Worm (Caenorhabditis elegans) whole organism, L4 larva: ENCODE measurements around the gene paqr-3.

ENCODE experiments used
- F49E8.2 ChIP-seq: sonication (generic microtip); optimal IDR thresholded peaks from 2 replicates; lab custom pipeline; 2016; ENCODE audit warnings: missing compliant biosample characterization, mild to moderate bottlenecking, missing genetic modification characterization, borderline replicate concordance
- T20F7.1 ChIP-seq: fragments of 200-800 bp; sonication (Bioruptor generic); optimal IDR thresholded peaks from 2 replicates; lab custom pipeline; 2018; ENCODE audit warnings: mild to moderate bottlenecking, missing genetic modification characterization, missing compliant biosample characterization
- Y105C5A.15 ChIP-seq: fragments of 200-800 bp; sonication (Bioruptor generic); IDR thresholded peaks from 2 replicates; pipeline ENCODE4 v1.3.6; 2022; ENCODE audit warnings: missing genetic modification characterization, missing compliant biosample characterization
- ZK546.5 ChIP-seq, 2 experiments: sonication (generic microtip); optimal IDR thresholded peaks; 2 replicates each; lab custom pipeline; 2017; ENCODE audit warnings: missing biosample characterization in 2 of 2, missing genetic modification characterization in 2 of 2
- ceh-62 ChIP-seq: sonication (generic microtip); optimal IDR thresholded peaks from 2 replicates; lab custom pipeline; 2017; ENCODE audit warnings: missing biosample characterization, missing genetic modification characterization
- ceh-82 ChIP-seq: sonication (generic microtip); optimal IDR thresholded peaks from 2 replicates; lab custom pipeline; 2017; ENCODE audit warnings: missing biosample characterization, missing genetic modification characterization
- cey-2 ChIP-seq: sonication (generic microtip); optimal IDR thresholded peaks from 3 replicates; lab custom pipeline; 2017; ENCODE audit warnings: missing genetic modification characterization, mild to moderate bottlenecking, missing compliant biosample characterization, antibody characterized with exemption, borderline replicate concordance; ENCODE audit not compliant: insufficient read depth
- daf-12 ChIP-seq: fragments of 150-350 bp; optimal IDR thresholded peaks from 2 replicates; lab custom pipeline; 2014; ENCODE audit warnings: missing biosample characterization, missing genetic modification reagents, missing genetic modification characterization
- daf-16 ChIP-seq, 3 experiments: sonication (generic microtip); optimal IDR thresholded peaks; 2 replicates each; lab custom pipeline; 2016 to 2017; ENCODE audit warnings: missing genetic modification characterization in 3 of 3, missing genetic modification reagents in 3 of 3, mild to moderate bottlenecking in 2 of 3, missing compliant biosample characterization in 2 of 3, missing biosample characterization in 1 of 3, moderate library complexity in 1 of 3
- dmd-6 ChIP-seq: fragments of 200-800 bp; sonication (Bioruptor generic); IDR thresholded peaks from 2 replicates; pipeline ENCODE4 v1.3.6; 2022; ENCODE audit warnings: missing genetic modification reagents, missing genetic modification characterization, missing compliant biosample characterization
- dmd-8 ChIP-seq: fragments of 200-800 bp; sonication (Bioruptor generic); IDR thresholded peaks from 2 replicates; pipeline ENCODE4 v1.3.6; 2022; ENCODE audit warnings: missing genetic modification characterization, missing compliant biosample characterization
- dpl-1 ChIP-seq: fragments of 150-350 bp; optimal IDR thresholded peaks from 2 replicates; lab custom pipeline; 2014; ENCODE audit warnings: missing biosample characterization, missing genetic modification reagents, missing genetic modification characterization
- dve-1 ChIP-seq: sonication (generic microtip); optimal IDR thresholded peaks from 2 replicates; lab custom pipeline; 2017; ENCODE audit warnings: antibody characterized with exemption, mild to moderate bottlenecking, missing genetic modification characterization, missing compliant biosample characterization; ENCODE audit not compliant: insufficient read depth
- egl-27 ChIP-seq: sonication (generic microtip); optimal IDR thresholded peaks from 3 replicates; lab custom pipeline; 2017; ENCODE audit warnings: missing biosample characterization, missing genetic modification reagents, missing genetic modification characterization
- fkh-10 ChIP-seq: fragments of 150-350 bp; optimal IDR thresholded peaks from 2 replicates; lab custom pipeline; 2014; ENCODE audit warnings: missing biosample characterization, missing genetic modification reagents, missing genetic modification characterization
- fos-1 ChIP-seq: fragments of 150-350 bp; optimal IDR thresholded peaks from 2 replicates; lab custom pipeline; 2014; ENCODE audit warnings: missing biosample characterization, missing genetic modification characterization
- hlh-11 ChIP-seq: fragments of 200-800 bp; sonication (Bioruptor generic); optimal IDR thresholded peaks from 2 replicates; lab custom pipeline; 2018; ENCODE audit warnings: mild to moderate bottlenecking, missing genetic modification characterization, missing compliant biosample characterization
- hlh-30 ChIP-seq: sonication (generic microtip); optimal IDR thresholded peaks from 2 replicates; lab custom pipeline; 2017; ENCODE audit warnings: antibody characterized with exemption, mild to moderate bottlenecking, missing genetic modification characterization, missing compliant biosample characterization; ENCODE audit not compliant: insufficient read depth
- jun-1 ChIP-seq: fragments of 150-350 bp; optimal IDR thresholded peaks from 2 replicates; lab custom pipeline; 2014; ENCODE audit warnings: missing biosample characterization, missing genetic modification reagents, missing genetic modification characterization
- lim-7 ChIP-seq: fragments of 200-800 bp; sonication (Bioruptor generic); IDR thresholded peaks from 2 replicates; pipeline ENCODE4 v1.3.6; 2022; ENCODE audit warnings: missing genetic modification characterization, missing compliant biosample characterization
- lin-1 ChIP-seq: fragments of 200-800 bp; sonication (Bioruptor generic); IDR thresholded peaks from 2 replicates; pipeline ENCODE4 v1.3.6; 2022; ENCODE audit warnings: missing genetic modification reagents, missing genetic modification characterization, missing compliant biosample characterization
- lin-29 ChIP-seq: fragments of 200-800 bp; sonication (Bioruptor generic); IDR thresholded peaks from 2 replicates; pipeline ENCODE4 v1.3.6; 2022; ENCODE audit warnings: missing genetic modification reagents, missing genetic modification characterization, missing compliant biosample characterization
- lin-38 ChIP-seq: fragments of 200-800 bp; sonication (Bioruptor generic); IDR thresholded peaks from 2 replicates; pipeline ENCODE4 v1.3.6; 2022; ENCODE audit warnings: missing genetic modification reagents, missing genetic modification characterization, missing compliant biosample characterization
- mdl-1 ChIP-seq, 2 experiments: fragments of 150-350 bp in 1 of 2; sonication (generic microtip) in 1 of 2; optimal IDR thresholded peaks; 2 replicates each; lab custom pipeline; 2014 to 2017; ENCODE audit warnings: missing biosample characterization in 2 of 2, missing genetic modification characterization in 2 of 2
- mep-1 ChIP-seq: fragments of 150-350 bp; sonication (generic microtip); optimal IDR thresholded peaks from 3 replicates; lab custom pipeline; 2014; ENCODE audit warnings: missing biosample characterization, missing genetic modification characterization
- mxl-3 ChIP-seq: fragments of 200-800 bp; sonication (Bioruptor generic); optimal IDR thresholded peaks from 2 replicates; lab custom pipeline; 2018; ENCODE audit warnings: mild to moderate bottlenecking, missing genetic modification characterization, missing compliant biosample characterization
- nhr-102 ChIP-seq: sonication (generic microtip); optimal IDR thresholded peaks from 2 replicates; lab custom pipeline; 2016; ENCODE audit warnings: mild to moderate bottlenecking, missing genetic modification characterization, moderate library complexity, missing compliant biosample characterization
- nhr-111 ChIP-seq: fragments of 200-800 bp; sonication (Bioruptor generic); optimal IDR thresholded peaks from 2 replicates; lab custom pipeline; 2018; ENCODE audit warnings: mild to moderate bottlenecking, missing genetic modification characterization, missing compliant biosample characterization
- nhr-237 ChIP-seq: sonication (generic microtip); optimal IDR thresholded peaks from 2 replicates; lab custom pipeline; 2017; ENCODE audit warnings: missing biosample characterization, missing genetic modification characterization
- nhr-28 ChIP-seq: fragments of 150-350 bp; optimal IDR thresholded peaks from 2 replicates; lab custom pipeline; 2014; ENCODE audit warnings: missing biosample characterization, missing genetic modification characterization
- nhr-48 ChIP-seq: sonication (generic microtip); optimal IDR thresholded peaks from 2 replicates; lab custom pipeline; 2016; ENCODE audit warnings: mild to moderate bottlenecking, missing genetic modification characterization, missing compliant biosample characterization
- nhr-6 ChIP-seq: fragments of 150-350 bp; optimal IDR thresholded peaks from 2 replicates; lab custom pipeline; 2014; ENCODE audit warnings: missing biosample characterization, missing genetic modification characterization
- nhr-77 ChIP-seq: fragments of 150-350 bp; optimal IDR thresholded peaks from 2 replicates; lab custom pipeline; 2014; ENCODE audit warnings: missing biosample characterization, missing genetic modification characterization
- pha-4 ChIP-seq, 2 experiments: fragments of 150-350 bp in 1 of 2; fragments of 200-800 bp in 1 of 2; sonication (Bioruptor generic) in 1 of 2; IDR thresholded peaks in 1 of 2; optimal IDR thresholded peaks in 1 of 2; 2 replicates each; pipeline versions ENCODE4 v1.3.6 to Lab custom; 2014 to 2022; ENCODE audit warnings: missing genetic modification characterization in 2 of 2, missing genetic modification reagents in 2 of 2, missing biosample characterization in 1 of 2, missing compliant biosample characterization in 1 of 2
- php-3 ChIP-seq: fragments of 200-800 bp; sonication (Bioruptor generic); IDR thresholded peaks from 2 replicates; pipeline ENCODE4 v1.3.6; 2022; ENCODE audit warnings: missing genetic modification reagents, missing genetic modification characterization, missing compliant biosample characterization
- pqm-1 ChIP-seq: sonication (generic microtip); optimal IDR thresholded peaks from 2 replicates; lab custom pipeline; 2017; ENCODE audit warnings: missing biosample characterization, missing genetic modification characterization
- sdz-12 ChIP-seq: fragments of 200-800 bp; sonication (Bioruptor generic); optimal IDR thresholded peaks from 2 replicates; lab custom pipeline; 2018; ENCODE audit warnings: mild to moderate bottlenecking, missing genetic modification characterization, missing compliant biosample characterization
- skn-1 ChIP-seq: fragments of 150-350 bp; optimal IDR thresholded peaks from 2 replicates; lab custom pipeline; 2014; ENCODE audit warnings: missing biosample characterization, missing genetic modification characterization
- spr-1 ChIP-seq: sonication (generic microtip); optimal IDR thresholded peaks from 2 replicates; lab custom pipeline; 2016; ENCODE audit warnings: mild to moderate bottlenecking, missing genetic modification characterization, missing compliant biosample characterization
- tra-1 ChIP-seq: fragments of 200-800 bp; sonication (Bioruptor generic); IDR thresholded peaks from 2 replicates; pipeline ENCODE4 v1.3.6; 2022; ENCODE audit warnings: missing genetic modification reagents, missing genetic modification characterization, missing compliant biosample characterization
- unc-130 ChIP-seq: sonication (generic microtip); optimal IDR thresholded peaks from 2 replicates; lab custom pipeline; 2016; ENCODE audit warnings: missing genetic modification reagents, missing genetic modification characterization, missing compliant biosample characterization
- zag-1 ChIP-seq: fragments of 150-350 bp; optimal IDR thresholded peaks from 2 replicates; lab custom pipeline; 2014; ENCODE audit warnings: missing biosample characterization, missing genetic modification characterization
- zip-2 ChIP-seq: fragments of 150-350 bp; optimal IDR thresholded peaks from 2 replicates; lab custom pipeline; 2014; ENCODE audit warnings: missing biosample characterization, missing genetic modification characterization
- ztf-11 ChIP-seq: fragments of 150-350 bp; optimal IDR thresholded peaks from 2 replicates; lab custom pipeline; 2014; ENCODE audit warnings: missing biosample characterization, missing genetic modification characterization
- ztf-7 ChIP-seq: fragments of 150-350 bp; optimal IDR thresholded peaks from 2 replicates; lab custom pipeline; 2014; ENCODE audit warnings: missing biosample characterization, missing genetic modification characterization

paqr-3 gene

DNA sequence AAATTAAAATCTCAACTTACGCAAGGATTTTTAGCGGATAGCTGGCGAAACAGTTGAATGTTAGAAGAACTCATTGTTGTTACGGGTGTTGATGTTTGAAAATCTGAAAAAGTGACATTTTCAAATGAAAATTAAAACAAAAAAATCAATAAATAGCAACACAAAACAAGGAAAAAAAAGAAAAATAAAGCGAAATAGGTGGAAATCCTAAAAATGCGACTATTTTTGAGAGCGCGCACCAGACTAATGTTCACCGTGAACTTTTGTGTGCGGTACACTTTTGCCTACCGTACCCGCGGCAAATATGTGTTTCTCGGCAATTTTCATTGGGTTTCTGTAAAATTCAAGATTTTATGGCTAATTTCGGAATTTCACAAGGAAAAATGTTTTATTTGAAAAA, 33.6 kb upstream of the paqr-3 start, which contains the start of gene F55B11.6:
F55B11.6 (minus strand) TSS at position 101 of the 400 bp plus-strand sequence.
- no peak for TF ChIP-seq skn-1
- no peak for TF ChIP-seq F49E8.2 (tag; lab: Kevin White, UChicago)

ce11 chrIV:14414200-14414599, 30.7 kb upstream of the paqr-3 start:
- TF ChIP-seq cey-2 (tag; lab: Kevin White, UChicago): peak; percentile 75
- TF ChIP-seq nhr-48 (tag; lab: Kevin White, UChicago): peak; percentile 65
- no peak for TF ChIP-seq mxl-3 (GFP tag; lab: Kevin White, UChicago)
- peak; percentile 98 for TF ChIP-seq dve-1 (tag; lab: Kevin White, UChicago)
- peak; percentile 87 for TF ChIP-seq nhr-28 (tag; lab: Kevin White, UChicago)
- peak; percentile 70 for TF ChIP-seq nhr-102
- TF ChIP-seq pha-4 (GFP tag; IDR thresholded peaks at IDR 0.05; lab: Robert Waterston, UW): peak; percentile 67; the same call in 1 of the 2 replicates
- no peak for TF ChIP-seq pha-4 (tag; optimal IDR thresholded peaks at IDR 0.05; lab: Kevin White, UChicago)
- peak; percentile 89 for TF ChIP-seq tra-1 (GFP tag; lab: Robert Waterston, UW)
- TF ChIP-seq dpl-1 (GFP tag; lab: Kevin White, UChicago): peak; percentile 15
- TF ChIP-seq nhr-77 (tag; lab: Kevin White, UChicago): peak; percentile 68
- TF ChIP-seq sdz-12 (GFP tag; lab: Kevin White, UChicago): no peak
- peak; percentile 2 for TF ChIP-seq nhr-6 (tag; lab: Kevin White, UChicago)
- TF ChIP-seq hlh-30 (tag; lab: Kevin White, UChicago): peak; percentile 65
- peak; percentile 24 for TF ChIP-seq T20F7.1 (GFP tag; lab: Kevin White, UChicago)
- TF ChIP-seq spr-1 (tag; lab: Kevin White, UChicago): no peak
- TF ChIP-seq dmd-6 (GFP tag; lab: Robert Waterston, UW): peak; percentile 99
- peak; percentile 69 for TF ChIP-seq ztf-7 (tag; lab: Kevin White, UChicago)
- peak in 1 of 2 experiments; percentile 68 for TF ChIP-seq mdl-1 (tag; optimal IDR thresholded peaks at IDR 0.05; lab: Kevin White, UChicago)
- TF ChIP-seq pqm-1 (tag; lab: Kevin White, UChicago): peak; percentile 99
- peak; percentile 88 for TF ChIP-seq lin-1 (GFP tag; lab: Robert Waterston, UW)
- no peak for TF ChIP-seq lin-29 (GFP tag; lab: Robert Waterston, UW)
- TF ChIP-seq zag-1: no peak
- peak in 1 of 2 experiments; percentile 46 for TF ChIP-seq daf-16 (GFP tag; optimal IDR thresholded peaks at IDR 0.05; lab: Kevin White, UChicago)
- peak; percentile 93 for TF ChIP-seq daf-16 (tag; optimal IDR thresholded peaks at IDR 0.05; lab: Kevin White, UChicago)
- peak; percentile 7 for TF ChIP-seq fos-1 (tag; lab: Kevin White, UChicago)

DNA sequence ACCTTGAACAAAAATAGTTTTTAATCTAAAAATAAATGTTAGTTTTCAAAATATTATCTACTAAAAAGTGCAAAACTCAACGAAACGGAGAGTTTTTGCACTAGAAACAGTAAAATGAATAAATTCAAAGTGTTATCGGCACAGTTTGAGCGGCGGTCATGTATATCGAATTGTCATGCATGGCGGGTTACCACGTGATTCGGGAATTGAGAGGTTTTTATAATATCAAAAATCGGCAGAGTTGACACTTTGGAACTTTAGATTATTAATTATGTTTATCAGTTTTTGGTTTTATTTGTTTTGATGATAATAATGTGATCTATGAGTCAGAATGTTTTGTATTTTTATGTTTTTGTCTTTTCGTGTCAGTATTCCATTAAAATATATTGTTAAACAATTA, 29.9 kb upstream of the paqr-3 start:
- TF ChIP-seq dmd-8 (GFP tag; lab: Robert Waterston, UW): no peak
- no peak for TF ChIP-seq ceh-82 (tag; lab: Kevin White, UChicago)
- no peak for TF ChIP-seq jun-1
- no peak for TF ChIP-seq Y105C5A.15
- TF ChIP-seq ztf-7 (tag; lab: Kevin White, UChicago): peak; percentile 54
- TF ChIP-seq lin-38 (GFP tag; lab: Robert Waterston, UW): no peak
- peak; percentile 67 for TF ChIP-seq lin-1 (GFP tag; lab: Robert Waterston, UW)
- TF ChIP-seq egl-27 (tag; lab: Kevin White, UChicago): no peak
- peak; percentile 93 for TF ChIP-seq php-3 (GFP tag; lab: Robert Waterston, UW)
- TF ChIP-seq ZK546.5 (tag; optimal IDR thresholded peaks at IDR 0.05; lab: Kevin White, UChicago): no peak
- no peak for TF ChIP-seq zip-2 (tag; lab: Kevin White, UChicago)
- no peak for TF ChIP-seq spr-1 (tag; lab: Kevin White, UChicago)
- TF ChIP-seq nhr-237 (tag; lab: Kevin White, UChicago): no peak
- no peak for TF ChIP-seq ceh-62
- peak; percentile 86 for TF ChIP-seq pqm-1 (tag; lab: Kevin White, UChicago)
- no peak for TF ChIP-seq unc-130 (GFP tag; lab: Kevin White, UChicago)
- TF ChIP-seq mep-1 (tag; lab: Kevin White, UChicago): peak; percentile 14
- TF ChIP-seq nhr-111 (GFP tag; lab: Kevin White, UChicago): no peak
- peak; percentile 56 for TF ChIP-seq nhr-102
- no peak for TF ChIP-seq ztf-11 (tag; lab: Kevin White, UChicago)
- TF ChIP-seq hlh-11 (tag; lab: Kevin White, UChicago): peak; percentile 84
- no peak for TF ChIP-seq fkh-10 (GFP tag; lab: Kevin White, UChicago)
- no peak for TF ChIP-seq lim-7 (GFP tag; lab: Robert Waterston, UW)
- TF ChIP-seq mxl-3 (GFP tag; lab: Kevin White, UChicago): peak; percentile 46
- TF ChIP-seq mdl-1 (tag; optimal IDR thresholded peaks at IDR 0.05; lab: Kevin White, UChicago): peak in 1 of 2 experiments; percentile 58
- peak in 1 of 2 experiments; percentile 58 for TF ChIP-seq daf-16 (GFP tag; optimal IDR thresholded peaks at IDR 0.05; lab: Kevin White, UChicago)
- peak; percentile 94 for TF ChIP-seq daf-16 (tag; optimal IDR thresholded peaks at IDR 0.05; lab: Kevin White, UChicago)
- no peak for TF ChIP-seq daf-12 (tag; lab: Kevin White, UChicago)
- peak; percentile 48; the same call in 1 of the 2 replicates for TF ChIP-seq tra-1 (GFP tag; lab: Robert Waterston, UW)
